Worm (Caenorhabditis elegans): ENCODE results near the gene srt-12.

- no peak for TF ChIP-seq B0310.2 (tag; optimal IDR thresholded peaks at IDR 0.05)
- no peak for TF ChIP-seq ama-1 (optimal IDR thresholded peaks at IDR 0.05)
- no peak for TF ChIP-seq tbx-11 (GFP tag; IDR thresholded peaks at IDR 0.05)
- no peak for TF ChIP-seq hmbx-1 (tag; optimal IDR thresholded peaks at IDR 0.05)
- TF ChIP-seq hmg-4 (GFP tag; optimal IDR thresholded peaks at IDR 0.05), result no peak
- no peak for TF ChIP-seq scrt-1 (GFP tag; IDR thresholded peaks at IDR 0.05)
- no peak for TF ChIP-seq sea-1 (GFP tag; conservative IDR thresholded peaks at IDR 0.05)
- no peak for TF ChIP-seq tbx-37 (GFP tag; conservative IDR thresholded peaks at IDR 0.05)
- TF ChIP-seq pes-1 (GFP tag; IDR thresholded peaks at IDR 0.05), result no peak
Observed at ce11 chrV:4260090-4260489, 17.8 kb upstream of the srt-12 start, which contains the start of gene srt-3.
